Worm (Caenorhabditis elegans): ENCODE results near the gene pycr-4.

DNA sequence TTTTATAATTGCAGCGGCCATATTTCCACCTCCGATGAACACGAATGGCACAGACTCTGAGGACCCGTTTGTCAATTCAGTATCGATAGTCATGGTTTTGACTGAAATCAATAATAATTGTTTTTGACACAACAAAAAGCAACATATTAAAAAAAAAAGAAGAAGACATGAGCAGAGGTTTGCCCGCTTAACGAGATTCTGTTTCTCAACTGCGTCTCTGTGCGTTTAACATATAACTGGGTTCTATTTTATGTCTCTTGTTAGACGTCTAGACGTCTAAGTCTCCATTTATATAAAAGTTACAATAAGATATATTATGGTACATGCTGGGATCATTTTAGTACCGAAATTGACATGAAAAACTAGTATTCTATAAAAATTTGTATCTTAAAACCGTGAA is at the start of gene pycr-4:
- no peak for TF ChIP-seq tbx-37 (GFP tag; conservative IDR thresholded peaks at IDR 0.05)
- no peak for TF ChIP-seq hnd-1 (tag; optimal IDR thresholded peaks at IDR 0.05)
- TF ChIP-seq sea-1 (GFP tag; conservative IDR thresholded peaks at IDR 0.05) = no peak

All from whole organism, early embryonic.